Worm (Caenorhabditis elegans): ENCODE measurements around the gene ceh-30.

ceh-30 gene

DNA sequence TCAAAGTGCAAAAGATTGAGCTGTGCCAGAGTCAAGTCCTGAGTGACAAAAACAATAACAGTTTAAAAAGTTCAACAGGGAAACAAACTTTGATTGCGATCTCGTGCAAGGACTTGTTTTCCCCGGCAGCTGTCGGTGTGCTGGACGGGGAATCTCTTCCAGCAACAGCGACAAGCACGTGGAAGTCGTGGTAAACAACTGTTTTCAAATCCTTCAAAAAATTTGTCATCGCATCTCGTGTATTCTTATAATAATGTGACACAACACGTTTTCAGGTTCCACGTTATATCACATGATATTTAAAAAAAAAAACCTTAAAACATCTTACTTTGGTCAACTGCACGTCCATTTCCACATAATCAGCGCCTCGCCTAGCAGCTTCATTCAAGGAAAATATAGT lies 45.2 kb downstream of the ceh-30 start (continued):
- peak; percentile 54 for TF ChIP-seq nhr-20 (tag; optimal IDR thresholded peaks at IDR 0.05)
- no peak for TF ChIP-seq ztf-11 (tag; optimal IDR thresholded peaks at IDR 0.05)

DNA sequence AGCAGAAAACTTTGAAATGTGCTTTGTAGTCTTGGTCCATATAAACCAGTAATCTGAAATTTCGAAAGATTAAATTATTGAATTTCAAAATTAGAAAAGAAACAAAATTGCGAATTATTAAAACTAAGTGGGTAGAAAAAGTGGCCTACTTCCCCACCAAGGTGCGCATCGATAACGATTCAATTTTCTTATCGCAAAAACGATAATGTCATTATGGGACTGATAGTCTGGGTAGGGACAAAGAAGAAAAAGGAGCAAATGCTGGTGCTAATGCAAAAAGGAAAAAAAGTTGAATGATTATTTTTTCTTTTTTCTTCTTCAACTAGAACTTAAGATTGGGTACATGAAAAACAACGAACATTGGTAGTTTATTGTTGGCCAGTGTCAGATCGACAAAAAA lies 47.2 kb downstream of the ceh-30 start, which contains the start of gene gpcp-1:
Gene gpcp-1, minus strand, starts transcription at position 53 of the 400 bp plus-strand sequence.
- no peak for TF ChIP-seq pqm-1 (tag; optimal IDR thresholded peaks at IDR 0.05)
- TF ChIP-seq lin-15B (tag; optimal IDR thresholded peaks at IDR 0.05): no peak
- no peak for TF ChIP-seq ztf-11 (tag; optimal IDR thresholded peaks at IDR 0.05)
- no peak for TF ChIP-seq efl-1 (optimal IDR thresholded peaks at IDR 0.05)
- peak in 1 of 2 experiments; percentile 64 for TF ChIP-seq efl-1 (GFP tag; optimal IDR thresholded peaks at IDR 0.05 in 1 of 2)
- TF ChIP-seq elt-2 (tag; optimal IDR thresholded peaks at IDR 0.05): peak; percentile 75
- no peak for TF ChIP-seq grh-1 (GFP tag; IDR thresholded peaks at IDR 0.05)
- no peak for TF ChIP-seq lin-13 (GFP tag; optimal IDR thresholded peaks at IDR 0.05)
- no peak for TF ChIP-seq ama-1 (optimal IDR thresholded peaks at IDR 0.05)
- no peak for TF ChIP-seq isw-1 (GFP tag; IDR thresholded peaks at IDR 0.05)
- no peak for TF ChIP-seq nhr-90 (tag; optimal IDR thresholded peaks at IDR 0.05; ENCODE audit: poor library complexity)
- no peak for TF ChIP-seq nhr-47 (tag; optimal IDR thresholded peaks at IDR 0.05)
- TF ChIP-seq pax-3 (tag; optimal IDR thresholded peaks at IDR 0.05): no peak

DNA sequence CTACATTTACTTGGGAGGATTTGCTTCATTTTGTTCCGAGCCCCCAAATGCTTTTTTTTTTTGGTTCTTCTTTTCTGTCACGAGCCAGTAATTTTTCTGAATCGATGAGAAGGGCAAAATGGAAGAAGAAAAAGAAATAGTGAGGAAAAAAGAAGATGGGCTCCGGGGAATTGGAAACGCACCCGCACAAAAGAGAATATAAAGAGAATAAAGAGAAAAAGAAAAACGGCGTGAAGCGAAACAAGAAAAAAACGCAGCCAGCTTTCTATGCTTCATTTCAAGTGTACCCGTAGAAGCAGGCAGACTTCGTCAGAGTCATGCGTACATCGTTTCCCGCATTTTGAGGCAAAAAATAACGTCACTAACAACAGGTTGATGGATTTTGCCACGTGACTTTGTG lies 47.7 kb downstream of the ceh-30 start:
- TF ChIP-seq nhr-19 (GFP tag; conservative IDR thresholded peaks at IDR 0.05) (no peak), tbx-2 (tag; optimal IDR thresholded peaks at IDR 0.05) (peak; percentile 66), efl-3 (GFP tag; optimal IDR thresholded peaks at IDR 0.05) (no peak), sptf-1 (tag; optimal IDR thresholded peaks at IDR 0.05) (no peak), ceh-90 (tag; optimal IDR thresholded peaks at IDR 0.05) (no peak), unc-30 (tag; optimal IDR thresholded peaks at IDR 0.05) (no peak), F16B12.6 (tag; optimal IDR thresholded peaks at IDR 0.05) (no peak), hpl-2 (GFP tag; optimal IDR thresholded peaks at IDR 0.05) (no peak), ama-1 (optimal IDR thresholded peaks at IDR 0.05) (no peak), unc-130 (tag; optimal IDR thresholded peaks at IDR 0.05) (no peak), elt-2 (tag; optimal IDR thresholded peaks at IDR 0.05) (no peak), nhr-85 (tag) (peak; percentile 69), nhr-90 (tag; optimal IDR thresholded peaks at IDR 0.05; ENCODE audit: poor library complexity) (no peak), mep-1 (tag; optimal IDR thresholded peaks at IDR 0.05) (no peak), nhr-77 (tag; optimal IDR thresholded peaks at IDR 0.05) (no peak), mef-2 (tag; optimal IDR thresholded peaks at IDR 0.05) (no peak), nhr-237 (tag; optimal IDR thresholded peaks at IDR 0.05) (no peak), tlp-1 (tag; optimal IDR thresholded peaks at IDR 0.05) (no peak), lin-14 (GFP tag; optimal IDR thresholded peaks at IDR 0.05) (peak; percentile 90), lin-35 (GFP tag; optimal IDR thresholded peaks at IDR 0.05) (peak in 1 of 2 experiments; percentile 42), fkh-10 (GFP tag; optimal IDR thresholded peaks at IDR 0.05) (peak; percentile 6), lin-13 (GFP tag; optimal IDR thresholded peaks at IDR 0.05) (no peak), nhr-76 (tag; optimal IDR thresholded peaks at IDR 0.05) (no peak), skn-1 (tag; optimal IDR thresholded peaks at IDR 0.05) (no peak), alr-1 (tag; optimal IDR thresholded peaks at IDR 0.05; ENCODE audit: borderline replicate concordance) (no peak), unc-98 (GFP tag; IDR thresholded peaks at IDR 0.05) (no peak), C34B4.2 (tag; optimal IDR thresholded peaks at IDR 0.05) (no peak), fkh-8 (tag; optimal IDR thresholded peaks at IDR 0.05) (peak; percentile 70), nhr-28 (tag; optimal IDR thresholded peaks at IDR 0.05) (no peak), mab-9 (GFP tag; IDR thresholded peaks at IDR 0.05) (peak; percentile 35; the same call in 1 of the 2 replicates), snu-23 (GFP tag; optimal IDR thresholded peaks at IDR 0.05) (peak; percentile 40), xbp-1 (tag; optimal IDR thresholded peaks at IDR 0.05) (peak; percentile 10), dpl-1 (GFP tag; optimal IDR thresholded peaks at IDR 0.05) (peak in 1 of 3 experiments; percentile 14), lsy-2 (tag; optimal IDR thresholded peaks at IDR 0.05) (peak; percentile 1 to 21), aly-2 (tag; optimal IDR thresholded peaks at IDR 0.05) (no peak), irx-1 (tag; optimal IDR thresholded peaks at IDR 0.05) (peak; percentile 45), isw-1 (GFP tag; IDR thresholded peaks at IDR 0.05) (peak; percentile 13; the same call in 1 of the 2 replicates), pax-3 (tag; optimal IDR thresholded peaks at IDR 0.05) (no peak), jun-1 (tag; optimal IDR thresholded peaks at IDR 0.05) (no peak), aha-1 (tag; optimal IDR thresholded peaks at IDR 0.05) (no peak), elt-3 (tag; optimal IDR thresholded peaks at IDR 0.05) (no peak), mdl-1 (tag; optimal IDR thresholded peaks at IDR 0.05) (peak in 1 of 2 experiments; percentile 50)
